Worm (Caenorhabditis elegans) whole organism, L2 larva: ENCODE measurements around the gene F41G3.5.
"Not testable (repeated sequence)": the region's sequence is repeated elsewhere in the genome, so short reads cannot be mapped to it uniquely, and the experiment has no call there.

Source experiments
- C34F6.9 ChIP-seq: fragments of 150-350 bp; optimal IDR thresholded peaks from 2 replicates; lab custom pipeline; 2014; ENCODE audit warnings: missing biosample characterization, missing genetic modification characterization
- F13H6.1 ChIP-seq: sonication (generic microtip); optimal IDR thresholded peaks from 2 replicates; lab custom pipeline; 2016; ENCODE audit warnings: missing genetic modification characterization, missing compliant biosample characterization
- R02D3.7 ChIP-seq: fragments of 150-350 bp; optimal IDR thresholded peaks from 2 replicates; lab custom pipeline; 2014; ENCODE audit warnings: missing biosample characterization, missing genetic modification characterization
- Y55F3AM.14 ChIP-seq: fragments of 200-800 bp; sonication (Bioruptor generic); optimal IDR thresholded peaks from 2 replicates; lab custom pipeline; 2018; ENCODE audit warnings: mild to moderate bottlenecking, missing genetic modification characterization, missing compliant biosample characterization
- aly-2 ChIP-seq: fragments of 150-350 bp; optimal IDR thresholded peaks from 2 replicates; lab custom pipeline; 2014; ENCODE audit warnings: missing biosample characterization, missing genetic modification characterization
- ama-1 ChIP-seq: fragments of 150-350 bp; optimal IDR thresholded peaks from 2 replicates; lab custom pipeline; 2018; ENCODE audit warnings: inconsistent platforms
- blmp-1 ChIP-seq: sonication (generic microtip); optimal IDR thresholded peaks from 2 replicates; lab custom pipeline; 2017; ENCODE audit warnings: missing genetic modification characterization, mild to moderate bottlenecking, missing compliant biosample characterization, antibody characterized with exemption, moderate library complexity; ENCODE audit not compliant: insufficient read depth
- ceh-16 ChIP-seq: fragments of 150-350 bp; optimal IDR thresholded peaks from 2 replicates; lab custom pipeline; 2014; ENCODE audit warnings: missing biosample characterization, missing genetic modification characterization
- crh-2 ChIP-seq: sonication (generic microtip); optimal IDR thresholded peaks from 2 replicates; lab custom pipeline; 2017; ENCODE audit warnings: missing biosample characterization, missing genetic modification characterization
- dmd-4 ChIP-seq: sonication (generic microtip); optimal IDR thresholded peaks from 2 replicates; lab custom pipeline; 2017; ENCODE audit warnings: missing biosample characterization, missing genetic modification characterization
- egl-27 ChIP-seq: sonication (generic microtip); optimal IDR thresholded peaks from 3 replicates; lab custom pipeline; 2017; ENCODE audit warnings: missing biosample characterization, missing genetic modification reagents, missing genetic modification characterization
- elt-1 ChIP-seq: fragments of 150-350 bp; optimal IDR thresholded peaks from 2 replicates; lab custom pipeline; 2014; ENCODE audit warnings: missing biosample characterization, missing genetic modification characterization
- elt-3 ChIP-seq: sonication (generic microtip); optimal IDR thresholded peaks from 2 replicates; lab custom pipeline; 2017; ENCODE audit warnings: missing biosample characterization, missing genetic modification characterization
- fos-1 ChIP-seq: fragments of 150-350 bp; optimal IDR thresholded peaks from 2 replicates; lab custom pipeline; 2014; ENCODE audit warnings: missing biosample characterization, missing genetic modification characterization
- gmeb-1 ChIP-seq: fragments of 150-350 bp; optimal IDR thresholded peaks from 2 replicates; lab custom pipeline; 2014; ENCODE audit warnings: missing biosample characterization, missing genetic modification characterization
- lin-11 ChIP-seq: fragments of 150-350 bp; sonication (generic microtip); optimal IDR thresholded peaks from 2 replicates; lab custom pipeline; 2014; ENCODE audit warnings: missing biosample characterization, missing genetic modification characterization, inconsistent platforms, mixed read lengths
- lin-13 ChIP-seq: fragments of 150-350 bp; optimal IDR thresholded peaks from 2 replicates; lab custom pipeline; 2014; ENCODE audit warnings: missing biosample characterization, missing genetic modification reagents, missing genetic modification characterization
- lin-39 ChIP-seq: fragments of 150-350 bp; optimal IDR thresholded peaks from 2 replicates; lab custom pipeline; 2014; ENCODE audit warnings: missing biosample characterization, missing genetic modification reagents, missing genetic modification characterization
- lsy-2 ChIP-seq, 2 experiments: fragments of 150-350 bp in 1 of 2; sonication (generic microtip) in 1 of 2; optimal IDR thresholded peaks; 2 replicates each; lab custom pipeline; 2014 to 2017; ENCODE audit warnings: missing biosample characterization in 2 of 2, missing genetic modification characterization in 2 of 2
- mab-5 ChIP-seq: fragments of 150-350 bp; optimal IDR thresholded peaks from 2 replicates; lab custom pipeline; 2014; ENCODE audit warnings: missing biosample characterization, missing genetic modification characterization
- mbf-1 ChIP-seq: sonication (generic microtip); optimal IDR thresholded peaks from 2 replicates; lab custom pipeline; 2017; ENCODE audit warnings: missing biosample characterization, missing genetic modification characterization
- mdl-1 ChIP-seq, 2 experiments: fragments of 150-350 bp in 1 of 2; sonication (generic microtip) in 1 of 2; optimal IDR thresholded peaks; 2 replicates each; lab custom pipeline; 2017; ENCODE audit warnings: missing biosample characterization in 2 of 2, missing genetic modification characterization in 2 of 2
- nhr-10 ChIP-seq: sonication (generic microtip); optimal IDR thresholded peaks from 2 replicates; lab custom pipeline; 2017; ENCODE audit warnings: missing biosample characterization, missing genetic modification characterization
- nhr-11 ChIP-seq: fragments of 150-350 bp; optimal IDR thresholded peaks from 2 replicates; lab custom pipeline; 2014; ENCODE audit warnings: missing biosample characterization, missing genetic modification characterization
- nhr-12 ChIP-seq: fragments of 150-350 bp; optimal IDR thresholded peaks from 2 replicates; lab custom pipeline; 2014; ENCODE audit warnings: missing biosample characterization, missing genetic modification characterization
- nhr-129 ChIP-seq: fragments of 150-350 bp; optimal IDR thresholded peaks from 2 replicates; lab custom pipeline; 2014; ENCODE audit warnings: missing biosample characterization, missing genetic modification characterization
- nhr-21 ChIP-seq: fragments of 150-350 bp; optimal IDR thresholded peaks from 2 replicates; lab custom pipeline; 2014; ENCODE audit warnings: missing biosample characterization, missing genetic modification characterization
- nhr-237 ChIP-seq: fragments of 150-350 bp; optimal IDR thresholded peaks from 2 replicates; lab custom pipeline; 2014; ENCODE audit warnings: missing biosample characterization, missing genetic modification characterization
- nhr-6 ChIP-seq: fragments of 150-350 bp; optimal IDR thresholded peaks from 2 replicates; lab custom pipeline; 2014; ENCODE audit warnings: missing biosample characterization, missing genetic modification characterization
- nhr-77 ChIP-seq: fragments of 150-350 bp; optimal IDR thresholded peaks from 2 replicates; lab custom pipeline; 2014; ENCODE audit warnings: missing biosample characterization, missing genetic modification characterization
- sma-3 ChIP-seq: sonication (generic microtip); optimal IDR thresholded peaks from 2 replicates; lab custom pipeline; 2016; ENCODE audit warnings: missing genetic modification reagents, missing genetic modification characterization, missing compliant biosample characterization
- sma-9 ChIP-seq, 2 experiments: fragments of 150-350 bp in 1 of 2; sonication (generic microtip) in 1 of 2; optimal IDR thresholded peaks; 2 replicates each; lab custom pipeline; 2014 to 2016; ENCODE audit warnings: missing genetic modification characterization in 2 of 2, mild to moderate bottlenecking in 1 of 2, missing biosample characterization in 1 of 2, missing compliant biosample characterization in 1 of 2, missing genetic modification reagents in 1 of 2, moderate library complexity in 1 of 2
- unc-39 ChIP-seq: fragments of 150-350 bp; optimal IDR thresholded peaks from 2 replicates; lab custom pipeline; 2014; ENCODE audit warnings: missing biosample characterization, missing genetic modification characterization
- unc-55 ChIP-seq: fragments of 150-350 bp; sonication (generic microtip); optimal IDR thresholded peaks from 3 replicates; lab custom pipeline; 2014; ENCODE audit warnings: missing biosample characterization, missing genetic modification reagents, missing genetic modification characterization
- zag-1 ChIP-seq: fragments of 150-350 bp; optimal IDR thresholded peaks from 2 replicates; lab custom pipeline; 2014; ENCODE audit warnings: missing biosample characterization, missing genetic modification characterization
- ztf-11 ChIP-seq: sonication (generic microtip); optimal IDR thresholded peaks from 2 replicates; lab custom pipeline; 2017; ENCODE audit warnings: missing biosample characterization, missing genetic modification characterization
- ztf-4 ChIP-seq: fragments of 150-350 bp; optimal IDR thresholded peaks from 2 replicates; lab custom pipeline; 2014; ENCODE audit warnings: missing biosample characterization, missing genetic modification characterization

F41G3.5 gene

DNA sequence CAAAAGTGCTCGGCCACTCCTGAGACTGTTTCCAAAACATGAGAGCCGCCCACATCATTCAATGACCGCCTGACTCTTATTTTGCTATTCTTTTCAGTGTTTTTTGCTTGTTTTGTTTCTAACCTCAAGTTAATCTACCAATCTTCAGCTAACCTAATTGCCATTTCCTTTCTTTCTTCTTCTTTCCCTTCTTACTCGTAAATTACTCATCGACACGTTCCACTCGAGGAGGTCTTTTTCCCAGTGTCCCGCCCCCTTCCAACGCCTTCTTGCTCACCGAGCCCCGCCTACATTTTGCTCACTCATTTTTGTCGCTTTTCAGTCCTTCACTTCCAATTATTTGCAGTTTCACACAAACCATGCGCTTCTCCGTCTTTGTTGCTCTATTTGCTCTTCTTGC, 18.2 kb downstream of the F41G3.5 start, which contains the start of gene nlp-50:
Gene nlp-50, plus strand, starts transcription at position 301 of the 400 bp plus-strand sequence.
- TF ChIP-seq elt-1 (tag; lab: Kevin White, UChicago): no peak
- TF ChIP-seq, all 48 proteins: peak for 0

ce11 chrII:6768014-6768413, 21.5 kb downstream of the F41G3.5 start, which contains the start of gene F41G3.18:
Gene F41G3.18 (plus strand): TSS chrII:6768314.
- peak; percentile 35 for TF ChIP-seq fos-1 (tag; lab: Kevin White, UChicago)
- no peak for TF ChIP-seq nhr-21

DNA sequence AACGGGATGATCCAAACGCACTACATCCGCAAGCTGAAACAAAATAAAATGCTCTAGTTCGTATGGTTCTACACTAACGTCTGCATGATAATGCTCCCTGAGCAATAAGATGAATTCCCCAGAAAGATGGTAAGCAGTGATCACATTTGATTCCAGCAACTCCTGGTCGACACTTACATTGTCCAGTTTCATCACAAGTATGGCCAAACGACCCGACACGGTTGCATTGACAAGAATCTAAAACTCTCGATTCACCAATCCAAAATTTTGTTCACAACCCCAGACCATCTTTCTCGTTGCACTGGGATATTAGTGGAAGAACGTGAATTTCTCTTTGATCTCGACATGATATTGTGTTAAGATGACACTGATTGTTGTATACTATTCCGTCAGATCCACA, 23.5 kb downstream of the F41G3.5 start:
- no peak for TF ChIP-seq unc-55
- no peak for TF ChIP-seq ztf-11 (tag; lab: Kevin White, UChicago)
- TF ChIP-seq lin-11 (tag; lab: Kevin White, UChicago): no peak
- TF ChIP-seq nhr-11: no peak
- TF ChIP-seq mdl-1 (tag; optimal IDR thresholded peaks at IDR 0.05; lab: Kevin White, UChicago): no peak

DNA sequence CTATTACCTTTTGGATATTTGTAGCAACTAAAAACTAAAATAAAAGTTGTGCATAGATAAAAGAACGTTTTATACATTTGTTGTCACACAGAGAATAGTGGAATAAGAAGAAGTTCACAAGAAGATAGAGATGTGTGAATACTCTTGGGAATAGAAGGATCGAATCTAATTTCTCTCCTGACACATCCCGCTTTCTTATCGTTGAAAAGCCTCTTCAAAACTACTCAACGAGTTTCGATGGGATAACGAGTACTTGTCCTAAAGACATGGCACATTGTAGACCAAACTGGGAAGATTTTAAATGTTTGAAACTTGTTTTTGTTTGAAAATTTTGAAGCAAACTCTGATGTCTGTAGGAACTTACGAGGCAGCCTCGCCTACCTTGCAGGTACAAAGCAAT, 26.0 kb downstream of the F41G3.5 start:
- no peak for TF ChIP-seq nhr-10
- no peak for TF ChIP-seq F13H6.1 (tag; lab: Kevin White, UChicago)
- no peak for TF ChIP-seq mbf-1 (tag; lab: Kevin White, UChicago)
- no peak for TF ChIP-seq zag-1 (tag; lab: Kevin White, UChicago)
- no peak for TF ChIP-seq ztf-4

DNA sequence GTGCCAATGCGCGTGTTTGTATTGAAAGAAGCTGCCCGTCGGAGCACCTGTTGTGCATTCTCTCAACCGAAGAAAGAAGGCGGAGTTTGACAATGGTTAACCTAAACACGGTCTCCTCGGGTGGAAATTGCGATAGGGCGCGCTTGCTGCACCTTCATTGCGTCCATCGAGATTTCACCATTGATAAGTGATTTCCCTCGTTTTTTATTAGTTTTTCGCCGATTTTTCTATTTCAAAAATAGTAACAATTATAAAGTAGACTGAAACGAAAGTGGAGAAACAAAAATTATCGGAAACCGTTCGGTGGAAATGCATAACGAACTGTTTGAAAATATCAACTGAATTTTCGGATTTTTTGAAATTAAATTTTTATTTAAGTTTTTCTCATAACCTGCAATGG, 28.6 kb downstream of the F41G3.5 start, which contains the start of gene agr-1:
Gene agr-1, minus strand, starts transcription at position 101 of the 400 bp plus-strand sequence.
- not testable (repeated sequence) for TF ChIP-seq ceh-16; unc-55; lin-13 (GFP tag; lab: Kevin White, UChicago)
- TF ChIP-seq, all 48 proteins: peak for 0; not testable (repeated sequence) for 48

DNA sequence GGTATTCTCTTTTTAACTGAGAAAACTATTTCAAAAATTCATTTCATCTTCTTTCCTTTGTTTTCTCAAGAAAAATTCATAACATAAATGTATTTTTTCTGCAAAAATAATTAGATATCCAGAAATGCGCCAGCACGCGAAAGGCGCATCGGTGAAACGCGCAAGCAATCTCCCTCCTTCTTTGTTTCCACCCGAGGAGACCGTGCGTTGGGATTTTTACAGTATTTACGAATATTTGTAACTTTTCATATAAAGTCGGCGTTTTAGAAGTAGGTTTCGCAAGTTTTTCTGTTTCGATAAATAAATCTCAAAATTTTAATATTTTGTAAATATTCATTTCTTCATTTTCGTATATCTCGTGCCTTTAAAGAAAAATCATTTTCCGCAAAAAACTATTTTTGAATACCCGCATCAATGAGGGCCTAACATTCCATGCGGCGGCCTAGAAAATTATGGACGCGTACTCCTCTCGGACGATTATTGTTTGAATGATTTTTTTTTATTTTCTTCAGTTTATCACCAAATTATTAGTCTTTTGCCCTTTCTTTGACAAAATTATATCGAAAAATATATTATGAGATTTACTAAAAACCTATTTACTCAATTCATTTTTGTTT, 30.0 kb downstream of the F41G3.5 start, which contains the start of gene ssup-72:
Gene ssup-72, plus strand, starts transcription at position 181 of the 617 bp plus-strand sequence.
- TF ChIP-seq dmd-4 (tag; lab: Kevin White, UChicago) (no peak), unc-55 (peak; percentile 73), sma-9 (GFP tag; optimal IDR thresholded peaks at IDR 0.05; lab: Kevin White, UChicago) (peak; percentile 75), sma-9 (tag; optimal IDR thresholded peaks at IDR 0.05; lab: Kevin White, UChicago) (no peak), nhr-129 (peak; percentile 37), mab-5 (tag; lab: Kevin White, UChicago) (no peak), aly-2 (no peak), lsy-2 (tag; optimal IDR thresholded peaks at IDR 0.05; lab: Kevin White, UChicago) (peak in 1 of 2 experiments; percentile 85), Y55F3AM.14 (GFP tag; lab: Kevin White, UChicago) (no peak), zag-1 (tag; lab: Kevin White, UChicago) (no peak), sma-3 (GFP tag; lab: Kevin White, UChicago) (peak; percentile 77), blmp-1 (tag; lab: Kevin White, UChicago) (no peak), ztf-4 (peak; percentile 7), egl-27 (tag; lab: Kevin White, UChicago) (no peak), ama-1 (lab: Kevin White, UChicago) (no peak), F13H6.1 (tag; lab: Kevin White, UChicago) (peak; percentile 73), nhr-77 (tag; lab: Kevin White, UChicago) (no peak), mdl-1 (tag; optimal IDR thresholded peaks at IDR 0.05; lab: Kevin White, UChicago) (no peak), gmeb-1 (tag; lab: Kevin White, UChicago) (peak; percentile 84), nhr-237 (no peak), lin-39 (tag; lab: Kevin White, UChicago) (no peak), lin-13 (GFP tag; lab: Kevin White, UChicago) (peak; percentile 57), nhr-21 (peak; percentile 56), C34F6.9 (tag; lab: Kevin White, UChicago) (peak; percentile 75), nhr-12 (no peak), fos-1 (tag; lab: Kevin White, UChicago) (peak; percentile 26), R02D3.7 (tag; lab: Kevin White, UChicago) (no peak), elt-3 (tag; lab: Kevin White, UChicago) (no peak), unc-39 (tag; lab: Kevin White, UChicago) (no peak), crh-2 (tag; lab: Kevin White, UChicago) (peak; percentile 58), nhr-6 (peak; percentile 17)
- TF ChIP-seq, all 48 proteins: peak for 14
